Worm (Caenorhabditis elegans) whole organism, L4/young adult: Measurements from ENCODE around the gene B0001.8.

Experiments used
- W03F9.2 ChIP-seq: fragments of 150-350 bp; optimal IDR thresholded peaks from 2 replicates; lab custom pipeline; 2014; ENCODE audit warnings: missing biosample characterization, missing genetic modification characterization
- dao-5 ChIP-seq: sonication (generic microtip); optimal IDR thresholded peaks from 2 replicates; lab custom pipeline; 2016; ENCODE audit warnings: missing genotype, missing genetic modification characterization, moderate library complexity, missing compliant biosample characterization
- him-1 ChIP-seq: sonication (generic microtip); optimal IDR thresholded peaks from 2 replicates; lab custom pipeline; 2016; ENCODE audit warnings: missing genotype, missing genetic modification reagents, missing genetic modification characterization, missing compliant biosample characterization

ce11 chrIV:12105558-12105957 lies 35.3 kb downstream of the B0001.8 start, which contains the start of gene M18.3:
- no peak for TF ChIP-seq dao-5
- no peak for TF ChIP-seq W03F9.2 (tag; lab: Kevin White, UChicago)
- no peak for TF ChIP-seq him-1 (tag; lab: Kevin White, UChicago)
